Fruit fly (Drosophila melanogaster): ENCODE data around the gene primo-2.

primo-2 gene

dm6 chr3R:13713541-13713940, 1.9 kb upstream of the primo-2 start:
- TF ChIP-seq psq (GFP tag; optimal IDR thresholded peaks at IDR 0.05) (peak; percentile 8), Sp1 (GFP tag; optimal IDR thresholded peaks at IDR 0.05) (peak; percentile 4), woc (GFP tag; optimal IDR thresholded peaks at IDR 0.05) (no peak), HLH106 (tag; optimal IDR thresholded peaks at IDR 0.05) (peak; percentile 35), Mio (GFP tag; optimal IDR thresholded peaks at IDR 0.05) (no peak), h (GFP tag; optimal IDR thresholded peaks at IDR 0.05) (no peak), Hr78 (GFP tag; optimal IDR thresholded peaks at IDR 0.05) (no peak)

DNA sequence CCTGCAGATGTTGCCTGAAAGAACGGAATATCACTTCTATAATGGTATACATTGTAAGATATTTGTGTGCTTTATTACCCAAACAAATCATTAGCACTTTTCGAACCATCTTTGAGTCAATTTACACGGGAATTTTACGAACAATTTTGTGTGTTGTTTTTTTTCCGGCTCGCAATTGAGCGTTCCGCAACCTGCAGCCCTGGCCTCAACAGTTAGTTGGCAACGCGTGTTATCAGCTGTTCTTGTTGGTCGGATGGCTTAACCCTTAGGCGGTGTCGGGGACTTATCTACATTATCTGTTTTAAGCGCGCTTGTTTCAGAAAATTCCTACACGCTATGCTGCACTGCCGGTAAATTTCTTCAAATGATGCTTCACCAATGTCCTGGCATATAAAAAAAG, 990 bp downstream of the primo-2 start:
- TF ChIP-seq Myc (optimal IDR thresholded peaks at IDR 0.05) (no peak), dmrt93B (GFP tag; optimal IDR thresholded peaks at IDR 0.05) (no peak), Rel (GFP tag; optimal IDR thresholded peaks at IDR 0.05) (no peak), Rel (tag; optimal IDR thresholded peaks at IDR 0.05) (peak; percentile 51), Vsx2 (GFP tag; optimal IDR thresholded peaks at IDR 0.05; ENCODE audit: partially characterized antibody) (no peak), Mio (GFP tag; optimal IDR thresholded peaks at IDR 0.05) (no peak), HLH106 (tag; optimal IDR thresholded peaks at IDR 0.05) (peak; percentile 24), CrebA (GFP tag; optimal IDR thresholded peaks at IDR 0.05; ENCODE audit: borderline replicate concordance) (no peak), CG32264 (GFP tag; optimal IDR thresholded peaks at IDR 0.05) (no peak), CG9705 (GFP tag; optimal IDR thresholded peaks at IDR 0.05) (no peak), usp (GFP tag; optimal IDR thresholded peaks at IDR 0.05) (no peak), pan (optimal IDR thresholded peaks at IDR 0.05) (no peak), Dif (GFP tag; optimal IDR thresholded peaks at IDR 0.05; ENCODE audit: partially characterized antibody) (no peak), lola (GFP tag; optimal IDR thresholded peaks at IDR 0.05) (no peak), woc (GFP tag; optimal IDR thresholded peaks at IDR 0.05) (peak; percentile 65)

DNA sequence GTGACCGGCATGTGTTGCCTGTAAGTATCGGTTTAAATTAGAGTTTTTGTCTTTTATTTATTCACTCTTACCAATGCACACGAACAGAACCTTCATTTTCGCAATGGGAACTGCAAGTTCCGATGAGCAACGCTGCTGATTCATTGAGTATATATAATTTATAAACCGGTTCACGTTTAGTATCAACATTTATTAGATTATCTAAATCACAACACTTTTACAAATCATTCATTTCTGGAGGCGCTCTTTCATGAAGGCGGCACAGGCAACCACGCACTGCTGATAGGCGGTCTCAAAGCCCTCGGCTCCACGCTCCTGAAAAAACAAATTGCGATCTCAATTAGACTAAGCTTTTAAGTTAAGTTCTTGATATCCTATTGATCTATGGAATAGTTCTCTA, 1.8 kb downstream of the primo-2 start, which contains the start of gene Argp:
TSS of gene Argp (minus strand) at position 101 of the 400 bp plus-strand sequence.
- TF ChIP-seq dmrt93B (GFP tag; optimal IDR thresholded peaks at IDR 0.05) (no peak), Sp1 (GFP tag; optimal IDR thresholded peaks at IDR 0.05) (no peak), sv (GFP tag; optimal IDR thresholded peaks at IDR 0.05) (no peak), HLH106 (tag; optimal IDR thresholded peaks at IDR 0.05) (no peak)

DNA sequence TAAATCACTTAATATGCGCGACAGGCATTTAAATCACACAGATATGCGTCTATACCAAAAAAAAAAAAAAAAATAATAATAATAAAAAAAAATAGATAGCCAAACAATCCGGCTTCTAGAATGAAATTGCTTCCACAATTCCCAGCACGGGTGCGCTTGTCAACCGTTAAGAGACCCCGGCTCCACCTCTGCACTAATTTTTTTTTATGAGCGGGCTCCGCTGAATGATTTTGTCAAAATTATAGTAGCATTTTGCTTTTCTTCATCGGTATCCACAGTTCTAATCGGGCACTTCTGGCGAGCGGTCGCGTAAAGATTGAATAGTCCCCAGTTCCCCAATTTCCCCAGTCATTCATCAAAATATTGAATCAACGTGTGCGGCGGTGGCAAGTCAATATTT, 5.2 kb downstream of the primo-2 start, which contains the start of gene Adgf-C:
TSS of gene Adgf-C (plus strand) at position 301 of the 400 bp plus-strand sequence.
- TF ChIP-seq psq (GFP tag; optimal IDR thresholded peaks at IDR 0.05), result no peak
- TF ChIP-seq woc (GFP tag; optimal IDR thresholded peaks at IDR 0.05), result no peak
- no peak for TF ChIP-seq CrebA (GFP tag; optimal IDR thresholded peaks at IDR 0.05; ENCODE audit: borderline replicate concordance)
- no peak for TF ChIP-seq pan (optimal IDR thresholded peaks at IDR 0.05)
- TF ChIP-seq Sp1 (GFP tag; optimal IDR thresholded peaks at IDR 0.05), result no peak

- TF ChIP-seq sv (GFP tag; optimal IDR thresholded peaks at IDR 0.05) (no peak), Rel (GFP tag; optimal IDR thresholded peaks at IDR 0.05) (no peak), Rel (tag; optimal IDR thresholded peaks at IDR 0.05) (peak; percentile 55)
These were observed 6.2 kb downstream of the primo-2 start, which contains the start of gene Adgf-D for dm6 chr3R:13705292-13705885. Gene Adgf-D, minus strand, starts transcription at chr3R:13705402.

- TF ChIP-seq OdsH (GFP tag; optimal IDR thresholded peaks at IDR 0.05), result no peak
- no peak for TF ChIP-seq Dfd (GFP tag; optimal IDR thresholded peaks at IDR 0.05)
- no peak for TF ChIP-seq Myc (optimal IDR thresholded peaks at IDR 0.05)
- TF ChIP-seq dl (GFP tag; optimal IDR thresholded peaks at IDR 0.05; ENCODE audit: insufficient read depth in 1 of 2, partially characterized antibody in 2 of 2), result no peak
- TF ChIP-seq sage (GFP tag; optimal IDR thresholded peaks at IDR 0.05), result no peak
- no peak for TF ChIP-seq h (GFP tag; optimal IDR thresholded peaks at IDR 0.05)
- TF ChIP-seq tai (GFP tag; optimal IDR thresholded peaks at IDR 0.05), result no peak
These were observed 10.9 kb downstream of the primo-2 start, which contains the start of gene f-cup for dm6 chr3R:13700738-13701137. Gene f-cup, minus strand, starts transcription at chr3R:13700838.

- TF ChIP-seq pan (optimal IDR thresholded peaks at IDR 0.05) (no peak), GATAd (GFP tag; optimal IDR thresholded peaks at IDR 0.05) (no peak)
These were observed 11.4 kb downstream of the primo-2 start, which contains the start of gene ninaB for dm6 chr3R:13700192-13700591. Gene ninaB, plus strand, starts transcription at chr3R:13700565.
